Fruit fly (Drosophila melanogaster): ENCODE measurements around the gene Trmt61.

Trmt61 gene

dm6 chr3R:26108424-26108823, 49.1 kb downstream of the Trmt61 start (continued):
- TF ChIP-seq Dref (GFP tag; IDR thresholded peaks at IDR 0.05) (no peak), CG1233 (GFP tag; optimal IDR thresholded peaks at IDR 0.05) (no peak), Antp (GFP tag; optimal IDR thresholded peaks at IDR 0.05) (no peak), CG13894 (tag; optimal IDR thresholded peaks at IDR 0.05) (peak; percentile 37), sd (tag; optimal IDR thresholded peaks at IDR 0.05) (peak; percentile 75), Asciz (GFP tag; optimal IDR thresholded peaks at IDR 0.05) (no peak), CG18599 (GFP tag; optimal IDR thresholded peaks at IDR 0.05) (peak; percentile 32), exex (tag; optimal IDR thresholded peaks at IDR 0.05) (peak; percentile 67), CG10959 (GFP tag; IDR thresholded peaks at IDR 0.05) (no peak), MTF-1 (GFP tag; optimal IDR thresholded peaks at IDR 0.05; ENCODE audit: borderline replicate concordance) (no peak), CG5245 (GFP tag; optimal IDR thresholded peaks at IDR 0.05) (no peak), CG12769 (tag; optimal IDR thresholded peaks at IDR 0.05) (peak; percentile 16), H2.0 (GFP tag; IDR thresholded peaks at IDR 0.05) (no peak), CG6175 (GFP tag; IDR thresholded peaks at IDR 0.05) (0 out of 3 replicates have a peak, but pooled peaks have one; percentile 6), CG8290 (GFP tag; optimal IDR thresholded peaks at IDR 0.05) (no peak), CG8290 (tag; optimal IDR thresholded peaks at IDR 0.05) (peak in 1 of 2 experiments; percentile 23), ara (GFP tag; IDR thresholded peaks at IDR 0.05) (0 out of 2 replicates have a peak, but pooled peaks have one; percentile 9), sug (tag; optimal IDR thresholded peaks at IDR 0.05) (peak; percentile 91), Hey (tag; optimal IDR thresholded peaks at IDR 0.05) (peak; percentile 43), Elba2 (GFP tag; optimal IDR thresholded peaks at IDR 0.05) (no peak), CG4730 (GFP tag; IDR thresholded peaks at IDR 0.05) (no peak), maf-S (GFP tag; optimal IDR thresholded peaks at IDR 0.05) (no peak), CG4360 (GFP tag; IDR thresholded peaks at IDR 0.05) (no peak), B-H2 (GFP tag; optimal IDR thresholded peaks at IDR 0.05) (peak; percentile 27), crol (GFP tag; IDR thresholded peaks at IDR 0.05) (0 out of 2 replicates have a peak, but pooled peaks have one; percentile 11)
